Fruit fly (Drosophila melanogaster) whole organism, prepupa: ENCODE results near the gene sage.

Experiments
- CG11294 ChIP-seq: fragments of 200-800 bp; sonication (Bioruptor generic); IDR thresholded peaks from 2 replicates; pipeline ENCODE4 v1.3.6; 2022; ENCODE audit warnings: missing biosample characterization, missing genetic modification characterization
- CG16779 ChIP-seq: fragments of 200-800 bp; sonication (Bioruptor generic); optimal IDR thresholded peaks from 3 replicates; lab custom pipeline; 2017; ENCODE audit warnings: missing biosample characterization, mild to moderate bottlenecking, missing genetic modification characterization
- CG6854 ChIP-seq: fragments of 200-800 bp; sonication (Bioruptor generic); optimal IDR thresholded peaks from 2 replicates; lab custom pipeline; 2017; ENCODE audit warnings: missing biosample characterization, mild to moderate bottlenecking, missing genetic modification characterization
- Ets96B ChIP-seq: fragments of 200-800 bp; optimal IDR thresholded peaks from 2 replicates; lab custom pipeline; 2019; ENCODE audit warnings: missing biosample characterization, mild to moderate bottlenecking, missing genetic modification characterization, moderate library complexity
- Gug ChIP-seq: fragments of 200-800 bp; sonication (Bioruptor generic); IDR thresholded peaks from 2 replicates; pipeline ENCODE4 v1.3.6; 2022; ENCODE audit warnings: missing biosample characterization, missing genetic modification characterization
- OdsH ChIP-seq: fragments of 200-800 bp; sonication (Bioruptor generic); optimal IDR thresholded peaks from 3 replicates; lab custom pipeline; 2016; ENCODE audit warnings: missing biosample characterization, missing genetic modification characterization
- Sox15 ChIP-seq: fragments of 200-800 bp; sonication (Bioruptor generic); optimal IDR thresholded peaks from 3 replicates; lab custom pipeline; 2016; ENCODE audit warnings: missing biosample characterization, missing genetic modification characterization
- eg ChIP-seq: fragments of 200-800 bp; sonication (Bioruptor generic); IDR thresholded peaks from 3 replicates; pipeline ENCODE4 v1.3.6; 2022; ENCODE audit warnings: missing biosample characterization, missing genetic modification characterization
- esn ChIP-seq: fragments of 200-800 bp; sonication (Bioruptor generic); optimal IDR thresholded peaks from 2 replicates; lab custom pipeline; 2016; ENCODE audit warnings: missing biosample characterization, mild to moderate bottlenecking, missing genetic modification characterization, moderate library complexity
- svp ChIP-seq: fragments of 200-800 bp; sonication (Bioruptor generic); peaks from one replicate; lab custom pipeline; 2016; ENCODE audit warnings: missing biosample characterization, missing genetic modification characterization

DNA sequence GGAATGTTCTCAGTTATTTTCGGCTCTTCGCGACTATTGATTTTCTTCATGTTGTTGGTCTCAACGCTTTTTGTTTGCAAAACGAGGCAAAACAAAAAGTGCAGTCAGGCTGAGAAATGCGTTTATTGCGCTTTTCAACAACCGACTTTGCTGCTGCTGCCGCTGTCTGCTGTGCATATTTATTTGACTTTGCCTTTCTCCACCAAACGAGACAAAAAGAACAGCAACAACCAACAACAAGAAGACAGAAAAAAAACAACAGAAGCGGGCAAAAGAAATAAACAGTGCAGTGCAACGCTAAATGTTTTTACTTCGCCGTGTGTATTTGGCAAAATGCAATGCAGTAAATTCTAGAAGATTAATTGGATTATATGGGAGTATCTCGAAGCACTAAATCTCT, 41.6 kb downstream of the sage start:
- TF ChIP-seq svp (GFP tag; lab: Kevin White, UChicago) = no peak
- TF ChIP-seq Sox15 (GFP tag; lab: Kevin White, UChicago) = no peak
- no peak for TF ChIP-seq esn
- TF ChIP-seq Ets96B = no peak
- TF ChIP-seq eg (GFP tag; lab: Robert Waterston, UW) = peak; percentile 64; the same call in 2 of the 3 replicates
- TF ChIP-seq OdsH (GFP tag; lab: Kevin White, UChicago) = no peak
- TF ChIP-seq CG16779 (tag; lab: Kevin White, UChicago) = no peak
- TF ChIP-seq CG11294 (GFP tag; lab: Robert Waterston, UW) = no peak; the same call in 1 of the 2 replicates
- TF ChIP-seq CG6854 (GFP tag; lab: Kevin White, UChicago) = peak; percentile 54
- no peak for TF ChIP-seq Gug (GFP tag; lab: Robert Waterston, UW)
